Fruit fly (Drosophila melanogaster): ENCODE measurements around the gene cic.

DNA sequence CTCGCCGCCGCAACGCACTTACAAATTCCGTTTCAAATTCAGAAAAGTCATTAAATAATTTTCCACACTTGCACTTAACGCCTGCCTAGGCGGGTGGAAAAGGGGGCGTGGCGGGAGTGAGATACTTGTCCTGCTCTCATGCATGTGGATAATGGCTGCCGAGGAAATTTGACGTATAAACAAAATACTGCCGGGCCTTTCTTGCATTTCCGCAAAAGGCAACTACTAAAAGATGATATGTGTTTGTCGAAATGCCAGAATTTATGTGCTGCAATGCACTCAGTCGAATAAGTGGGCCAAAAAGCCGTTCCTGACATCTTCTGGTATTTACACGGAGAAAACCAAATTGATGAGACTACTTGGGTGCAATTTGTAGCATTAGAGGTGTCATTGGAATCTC, 97.7 kb downstream of the cic start:
- no peak for TF ChIP-seq CG17806 (tag; optimal IDR thresholded peaks at IDR 0.05)
- no peak for TF ChIP-seq rn (GFP tag; IDR thresholded peaks at IDR 0.05)
- TF ChIP-seq EcR (GFP tag; optimal IDR thresholded peaks at IDR 0.05), result no peak
- no peak for TF ChIP-seq CG8159 (tag; optimal IDR thresholded peaks at IDR 0.05)
- no peak for TF ChIP-seq CG13204 (GFP tag; optimal IDR thresholded peaks at IDR 0.05)
- TF ChIP-seq CG32121 (GFP tag; IDR thresholded peaks at IDR 0.05), result no peak
- no peak for TF ChIP-seq CG10348 (GFP tag; IDR thresholded peaks at IDR 0.05)
- no peak for TF ChIP-seq gl (tag; optimal IDR thresholded peaks at IDR 0.05)
- no peak for TF ChIP-seq fd96Ca (GFP tag; IDR thresholded peaks at IDR 0.05)
- TF ChIP-seq CG12605 (GFP tag; IDR thresholded peaks at IDR 0.05), result no peak
